Fruit fly (Drosophila melanogaster) Kc167 (cell line): Measurements from ENCODE around the gene CG42841.

Experiments used
- Sin3A ChIP-seq: fragments of >200 bp; optimal IDR thresholded peaks from 2 replicates; lab custom pipeline; 2018; ENCODE audit warnings: missing external identifiers
- h ChIP-seq: fragments of >200 bp; optimal IDR thresholded peaks from 3 replicates; lab custom pipeline; 2018; ENCODE audit warnings: missing external identifiers
- psq ChIP-seq: fragments of >200 bp; optimal IDR thresholded peaks from 2 replicates; lab custom pipeline; 2017; ENCODE audit warnings: missing external identifiers
- ttk ChIP-seq: sonication (Bioruptor generic); optimal IDR thresholded peaks from 2 replicates; lab custom pipeline; 2017; ENCODE audit warnings: missing external identifiers

DNA sequence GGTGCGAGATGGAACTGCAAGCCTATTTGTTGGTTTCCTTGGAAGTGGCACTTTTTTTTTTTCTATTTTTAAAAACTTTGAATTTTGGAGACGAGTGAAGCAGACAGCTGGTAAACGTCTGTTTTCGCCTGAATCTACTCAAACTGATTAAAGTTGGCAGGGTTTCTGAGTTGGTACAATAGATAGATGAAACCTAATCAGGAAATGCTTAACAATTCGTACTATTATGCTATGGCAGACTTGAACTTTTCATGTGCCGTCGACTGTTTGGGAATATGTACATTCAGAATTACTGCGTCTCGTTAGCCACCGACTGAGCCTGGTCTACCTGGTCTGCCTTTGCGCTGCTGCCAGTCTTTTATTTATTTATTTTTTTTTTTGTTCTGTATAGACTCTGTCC lies at the start of gene CG42841:
- TF ChIP-seq h (lab: Kevin White, UChicago) (no peak), psq (lab: Kevin White, UChicago) (no peak), ttk (lab: Kevin White, UChicago) (no peak), Sin3A (lab: Kevin White, UChicago) (no peak)
